Fruit fly (Drosophila melanogaster): ENCODE measurements around the gene CG31988.

CG31988 gene

dm6 chr2L:21221114-21221578 is 18.5 kb upstream of the CG31988 start, which contains the start of gene CG8677:
TSS of gene CG8677 (plus strand) at chr2L:21221312.
- TF ChIP-seq Myc (optimal IDR thresholded peaks at IDR 0.05) (no peak), Rel (GFP tag; optimal IDR thresholded peaks at IDR 0.05) (no peak), Rel (tag; optimal IDR thresholded peaks at IDR 0.05) (peak; percentile 72), dsf (GFP tag; optimal IDR thresholded peaks at IDR 0.05; ENCODE audit: borderline replicate concordance) (no peak), Abd-B (GFP tag; optimal IDR thresholded peaks at IDR 0.05) (no peak)

DNA sequence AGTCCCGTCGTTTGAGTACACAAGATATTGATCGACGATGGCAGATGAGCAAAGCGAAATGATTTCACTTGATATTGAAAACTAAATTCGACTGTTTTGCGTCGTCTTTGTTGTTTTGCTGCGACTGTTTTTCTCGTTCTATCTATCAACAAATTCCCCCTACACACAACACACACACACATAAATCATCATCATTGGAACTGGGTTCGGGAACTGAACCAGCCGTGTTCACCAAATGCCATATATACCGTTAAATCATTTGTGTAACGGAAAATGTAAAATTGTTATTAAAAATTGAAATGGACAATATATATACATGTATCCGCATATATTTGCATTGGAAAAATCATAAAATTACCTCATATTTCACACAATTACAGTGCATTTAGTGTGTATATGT is 17.8 kb upstream of the CG31988 start, which contains the start of gene Atg18b:
TSS of gene Atg18b (minus strand) at position 177 of the 400 bp plus-strand sequence.
- TF ChIP-seq Jra (GFP tag; optimal IDR thresholded peaks at IDR 0.05) = no peak
- no peak for TF ChIP-seq Rel (GFP tag; optimal IDR thresholded peaks at IDR 0.05)
- TF ChIP-seq Rel (tag; optimal IDR thresholded peaks at IDR 0.05) = peak; percentile 100

DNA sequence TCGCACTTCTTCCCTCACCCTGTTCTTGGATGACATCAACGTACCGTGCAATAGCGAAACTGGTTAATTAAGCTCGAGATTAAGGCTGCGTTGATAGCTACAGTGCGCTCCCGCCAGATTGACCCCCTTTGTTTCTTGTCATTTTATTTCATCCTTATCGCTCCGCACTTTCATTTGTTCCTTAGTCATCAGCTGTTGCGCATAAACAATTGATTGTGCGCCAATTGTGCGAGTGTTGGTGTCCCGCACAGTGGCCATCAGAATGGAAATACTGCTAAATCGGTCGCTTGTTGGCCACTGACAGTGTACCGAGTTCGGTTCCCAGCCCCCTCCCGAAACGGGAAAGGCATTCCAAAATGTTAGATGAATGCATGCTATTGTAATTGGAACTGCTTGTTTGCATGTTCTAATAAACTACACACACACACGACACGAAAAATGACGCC is 17.1 kb upstream of the CG31988 start:
- TF ChIP-seq tai (GFP tag; optimal IDR thresholded peaks at IDR 0.05) (no peak), br (GFP tag; optimal IDR thresholded peaks at IDR 0.05) (peak; percentile 16), CrebA (GFP tag; optimal IDR thresholded peaks at IDR 0.05; ENCODE audit: borderline replicate concordance) (no peak), woc (GFP tag; optimal IDR thresholded peaks at IDR 0.05) (no peak), N (GFP tag; optimal IDR thresholded peaks at IDR 0.05) (no peak), pan (optimal IDR thresholded peaks at IDR 0.05) (no peak), Hr83 (GFP tag; optimal IDR thresholded peaks at IDR 0.05; ENCODE audit: poor library complexity, severe bottlenecking) (no peak), Rel (GFP tag; optimal IDR thresholded peaks at IDR 0.05) (no peak), Rel (tag; optimal IDR thresholded peaks at IDR 0.05) (peak; percentile 56), brk (GFP tag; optimal IDR thresholded peaks at IDR 0.05) (no peak), OdsH (GFP tag; optimal IDR thresholded peaks at IDR 0.05) (peak; percentile 4), HLH106 (tag; optimal IDR thresholded peaks at IDR 0.05) (peak; percentile 27), rgr (GFP tag; optimal IDR thresholded peaks at IDR 0.05) (no peak), Dfd (GFP tag; optimal IDR thresholded peaks at IDR 0.05) (no peak), ey (GFP tag; optimal IDR thresholded peaks at IDR 0.05) (no peak), Sp1 (GFP tag; optimal IDR thresholded peaks at IDR 0.05) (no peak), jim (GFP tag; optimal IDR thresholded peaks at IDR 0.05) (no peak), Mio (GFP tag; optimal IDR thresholded peaks at IDR 0.05) (no peak), foxo (GFP tag; optimal IDR thresholded peaks at IDR 0.05) (peak in 1 of 2 experiments; percentile 34), Abd-B (GFP tag; optimal IDR thresholded peaks at IDR 0.05) (no peak), dl (GFP tag; optimal IDR thresholded peaks at IDR 0.05; ENCODE audit: insufficient read depth in 1 of 2, partially characterized antibody in 2 of 2) (no peak), fru (GFP tag; optimal IDR thresholded peaks at IDR 0.05) (no peak), Dif (GFP tag; optimal IDR thresholded peaks at IDR 0.05; ENCODE audit: partially characterized antibody) (no peak), Vsx2 (GFP tag; optimal IDR thresholded peaks at IDR 0.05; ENCODE audit: partially characterized antibody) (no peak), CG9705 (GFP tag; optimal IDR thresholded peaks at IDR 0.05) (no peak), GATAd (GFP tag; optimal IDR thresholded peaks at IDR 0.05) (no peak), psq (GFP tag; optimal IDR thresholded peaks at IDR 0.05) (peak; percentile 50), Myc (optimal IDR thresholded peaks at IDR 0.05) (no peak), lola (GFP tag; optimal IDR thresholded peaks at IDR 0.05) (no peak), sv (GFP tag; optimal IDR thresholded peaks at IDR 0.05) (no peak), h (GFP tag; optimal IDR thresholded peaks at IDR 0.05) (no peak)

dm6 chr2L:21218912-21219246 is 16.3 kb upstream of the CG31988 start:
- TF ChIP-seq sage (GFP tag; optimal IDR thresholded peaks at IDR 0.05) (peak; percentile 14), h (GFP tag; optimal IDR thresholded peaks at IDR 0.05) (peak; percentile 29), brk (GFP tag; optimal IDR thresholded peaks at IDR 0.05) (peak; percentile 35), CG32264 (GFP tag; optimal IDR thresholded peaks at IDR 0.05) (no peak), Vsx2 (GFP tag; optimal IDR thresholded peaks at IDR 0.05; ENCODE audit: partially characterized antibody) (peak; percentile 4)

Data from whole organism, wandering third instar larva.